Worm (Caenorhabditis elegans) whole organism, midembryonic: ENCODE measurements around the gene R52.4.

Experiments used
- cog-1 ChIP-seq: sonication (generic microtip); optimal IDR thresholded peaks from 2 replicates; lab custom pipeline; 2016; ENCODE audit warnings: missing genetic modification characterization, missing compliant biosample characterization
- flt-1 ChIP-seq: fragments of 200-800 bp; sonication (Bioruptor generic); IDR thresholded peaks from 2 replicates; pipeline ENCODE4 v1.3.6; 2022; ENCODE audit warnings: missing genetic modification characterization, missing compliant biosample characterization
- med-1 ChIP-seq: sonication (generic microtip); optimal IDR thresholded peaks from 2 replicates; lab custom pipeline; 2017; ENCODE audit warnings: missing genetic modification characterization, mild to moderate bottlenecking, missing compliant biosample characterization, antibody characterized with exemption, missing genetic modification reagents; ENCODE audit not compliant: insufficient read depth
- ztf-23 ChIP-seq: fragments of 200-800 bp; sonication (Bioruptor generic); IDR thresholded peaks from 2 replicates; pipeline ENCODE4 v1.3.6; 2022; ENCODE audit warnings: missing genetic modification reagents, missing genetic modification characterization, missing compliant biosample characterization
- ztf-29 ChIP-seq: fragments of 200-800 bp; sonication (Bioruptor generic); IDR thresholded peaks from 2 replicates; pipeline ENCODE4 v1.3.6; 2022; ENCODE audit warnings: missing genetic modification reagents, missing genetic modification characterization, missing compliant biosample characterization

DNA sequence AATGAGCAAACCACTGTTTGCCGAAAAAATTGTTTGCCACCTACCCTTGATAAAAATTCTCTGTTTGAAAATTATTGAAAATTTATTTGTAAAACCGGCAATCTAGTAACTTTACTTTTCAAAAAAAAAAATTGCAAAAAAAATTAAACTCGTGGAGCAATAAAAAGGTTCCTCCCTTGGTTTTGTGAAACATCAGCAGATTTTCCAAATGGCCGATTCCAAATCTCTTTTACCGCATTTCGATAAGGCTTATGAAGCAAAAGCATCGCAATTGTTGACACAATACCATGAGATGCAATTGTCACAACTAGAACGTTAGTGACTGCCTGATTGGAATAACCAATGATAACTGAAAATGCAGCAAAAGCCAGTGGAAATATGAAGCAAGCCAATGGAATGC is 6.3 kb upstream of the R52.4 start:
- TF ChIP-seq ztf-29 (GFP tag; lab: Robert Waterston, UW): no peak
- TF ChIP-seq ztf-23 (GFP tag; lab: Robert Waterston, UW): no peak
- no peak for TF ChIP-seq cog-1 (tag; lab: Kevin White, UChicago)
- TF ChIP-seq med-1 (GFP tag; lab: Kevin White, UChicago): no peak
- no peak for TF ChIP-seq flt-1 (GFP tag; lab: Robert Waterston, UW)
